Worm (Caenorhabditis elegans): ENCODE results near the gene T20B12.7.
A peak's percentile ranks its signal among the peaks of the same experiment; 100 is the strongest.

The T20B12.7 gene

DNA sequence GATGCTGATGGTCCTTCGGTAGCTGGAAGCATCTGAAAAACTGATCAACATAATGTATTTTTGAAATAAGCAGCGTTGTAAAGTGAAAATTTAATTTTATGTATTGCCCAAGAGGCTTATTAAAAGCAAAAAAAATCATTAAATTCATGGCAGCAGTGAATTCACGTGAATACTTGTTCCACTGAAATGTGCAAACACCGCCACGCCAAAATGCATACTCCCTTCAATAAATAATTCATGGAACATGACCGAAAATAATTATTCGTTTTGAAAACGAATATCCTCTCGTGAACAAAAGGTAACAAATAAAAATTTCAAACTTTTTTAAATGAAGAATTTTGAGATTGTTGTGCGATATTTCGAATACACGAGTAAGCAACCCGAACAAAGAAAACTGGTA is 21.5 kb downstream of the T20B12.7 start, which contains the start of gene F08F8.10:
Gene F08F8.10, minus strand, starts transcription at position 38 of the 400 bp plus-strand sequence.
- TF ChIP-seq sptf-2 (GFP tag; optimal IDR thresholded peaks at IDR 0.05) (no peak), hsf-1 (GFP tag; IDR thresholded peaks at IDR 0.05) (0 out of 2 replicates have a peak, but pooled peaks have one; percentile 29), snpc-4 (GFP tag; optimal IDR thresholded peaks at IDR 0.05) (no peak), snpc-4 (tag; optimal IDR thresholded peaks at IDR 0.05) (peak in 2 of 4 experiments; percentile 14 to 24), lir-1 (GFP tag; conservative IDR thresholded peaks at IDR 0.05) (no peak), madf-10 (tag; optimal IDR thresholded peaks at IDR 0.05) (no peak), ekl-4 (GFP tag; IDR thresholded peaks at IDR 0.05) (peak; percentile 32; the same call in 1 of the 2 replicates), sea-2 (GFP tag; IDR thresholded peaks at IDR 0.05) (no peak), nhr-27 (tag; optimal IDR thresholded peaks at IDR 0.05) (no peak), die-1 (tag; optimal IDR thresholded peaks at IDR 0.05) (peak; percentile 24), pha-4 (tag; optimal IDR thresholded peaks at IDR 0.05) (no peak), athp-1 (tag; optimal IDR thresholded peaks at IDR 0.05) (peak; percentile 24), ztf-3 (GFP tag; optimal IDR thresholded peaks at IDR 0.05) (no peak), snpc-3.4 (tag; optimal IDR thresholded peaks at IDR 0.05) (peak; percentile 5), lin-54 (GFP tag; optimal IDR thresholded peaks at IDR 0.05) (peak; percentile 23), repo-1 (tag; optimal IDR thresholded peaks at IDR 0.05) (no peak), cebp-2 (GFP tag; IDR thresholded peaks at IDR 0.05) (no peak), madf-3 (GFP tag; IDR thresholded peaks at IDR 0.05) (no peak), cebp-1 (GFP tag; IDR thresholded peaks at IDR 0.05) (no peak), cebp-1 (tag; optimal IDR thresholded peaks at IDR 0.05) (peak; percentile 39), nhr-80 (tag; optimal IDR thresholded peaks at IDR 0.05) (no peak), hmg-1.2 (GFP tag; IDR thresholded peaks at IDR 0.05) (peak; percentile 29; the same call in 1 of the 2 replicates), ZK185.1 (tag; optimal IDR thresholded peaks at IDR 0.05; ENCODE audit: poor library complexity, severe bottlenecking) (no peak), ztf-18 (tag; optimal IDR thresholded peaks at IDR 0.05) (peak; percentile 14), tbp1 (GFP tag; optimal IDR thresholded peaks at IDR 0.05) (peak; percentile 33), attf-5 (GFP tag; optimal IDR thresholded peaks at IDR 0.05) (peak; percentile 65), hrde-1 (tag; optimal IDR thresholded peaks at IDR 0.05; ENCODE audit: borderline replicate concordance) (peak; percentile 14), K12H6.12 (tag; optimal IDR thresholded peaks at IDR 0.05) (peak; percentile 8)

DNA sequence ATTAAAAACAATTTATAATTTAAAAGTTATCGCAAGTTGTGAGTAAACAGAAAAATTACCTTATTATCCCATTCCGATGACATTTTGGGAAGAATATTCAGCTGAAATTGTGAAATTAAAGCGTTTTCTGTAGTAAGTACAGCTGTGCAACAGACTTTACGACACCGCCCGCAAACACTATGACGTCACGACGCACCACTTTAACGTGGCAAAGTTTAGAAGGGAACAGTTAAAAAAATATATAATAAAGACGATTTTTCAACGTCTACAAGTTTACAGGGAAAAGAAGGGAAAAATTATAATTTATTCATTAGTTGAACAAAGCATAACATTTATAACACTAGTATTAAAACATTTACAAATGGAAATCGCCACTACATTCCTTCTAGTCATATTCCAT is 25.0 kb downstream of the T20B12.7 start, which contains the start of gene F08F8.9:
Gene F08F8.9, minus strand, starts transcription at position 101 of the 400 bp plus-strand sequence.
- TF ChIP-seq ztf-26 (tag; optimal IDR thresholded peaks at IDR 0.05) (no peak), Y56A3A.18 (GFP tag; IDR thresholded peaks at IDR 0.05) (no peak), F10E7.11 (tag; optimal IDR thresholded peaks at IDR 0.05) (no peak), F23B12.7 (tag; optimal IDR thresholded peaks at IDR 0.05; ENCODE audit: insufficient read depth) (no peak), dpl-1 (GFP tag; optimal IDR thresholded peaks at IDR 0.05) (no peak), ceh-58 (GFP tag; IDR thresholded peaks at IDR 0.05) (no peak), attf-6 (GFP tag; IDR thresholded peaks at IDR 0.05) (no peak), nfyb-1 (GFP tag; IDR thresholded peaks at IDR 0.05) (no peak), mes-4 (tag; optimal IDR thresholded peaks at IDR 0.05) (no peak), ztf-25 (GFP tag; IDR thresholded peaks at IDR 0.05) (no peak), rpc-1 (optimal IDR thresholded peaks at IDR 0.05) (no peak), rpc-1 (tag; optimal IDR thresholded peaks at IDR 0.05) (no peak), B0019.2 (GFP tag; conservative IDR thresholded peaks at IDR 0.05) (no peak), repo-1 (tag; optimal IDR thresholded peaks at IDR 0.05) (no peak), bed-2 (GFP tag; IDR thresholded peaks at IDR 0.05) (no peak), F22D6.2 (tag; optimal IDR thresholded peaks at IDR 0.05) (no peak)
